Worm (Caenorhabditis elegans): ENCODE data around the gene Y57G11C.1147.

DNA sequence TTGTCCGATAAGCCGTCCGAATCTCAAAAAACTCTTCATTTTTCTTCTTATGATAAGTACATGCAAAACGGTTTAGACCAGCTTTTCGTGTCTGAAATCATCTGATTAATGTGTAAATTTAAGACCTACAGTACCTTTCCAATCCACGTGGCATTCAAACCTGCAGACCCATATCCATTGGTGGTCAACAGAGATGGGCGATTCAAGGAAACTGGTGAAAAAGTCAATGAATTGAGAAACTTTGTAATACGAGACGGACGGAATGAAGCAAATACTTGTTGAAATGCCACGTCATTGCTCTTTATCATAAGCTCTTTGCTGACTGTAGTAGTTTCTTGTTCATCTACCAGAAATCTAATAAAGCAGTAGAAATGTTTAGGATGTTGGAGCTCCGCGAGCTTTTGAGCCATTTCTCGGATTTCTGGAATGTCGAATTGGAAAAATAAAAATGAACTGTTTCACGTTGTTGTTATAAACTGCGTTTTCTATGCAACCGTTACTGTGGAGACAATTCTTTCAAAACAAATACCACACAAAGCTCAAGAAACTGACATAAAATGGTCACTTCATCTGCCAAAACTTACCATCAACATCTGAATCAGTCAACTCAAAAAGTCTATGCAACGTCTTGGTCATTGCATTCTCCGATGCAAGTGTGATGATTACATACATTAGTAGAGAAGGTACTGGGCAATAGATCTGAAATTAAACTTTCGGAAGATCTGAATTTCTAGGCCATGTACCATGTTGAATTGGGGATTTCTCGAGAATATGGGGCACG is 33.2 kb downstream of the Y57G11C.1147 start:
- TF ChIP-seq fos-1 (tag; optimal IDR thresholded peaks at IDR 0.05) (no peak), lin-39 (tag; optimal IDR thresholded peaks at IDR 0.05) (no peak), zag-1 (tag; optimal IDR thresholded peaks at IDR 0.05) (no peak), nfya-1 (tag; optimal IDR thresholded peaks at IDR 0.05; ENCODE audit: insufficient read depth) (no peak), ZK546.5 (tag; optimal IDR thresholded peaks at IDR 0.05) (no peak), elt-1 (tag; optimal IDR thresholded peaks at IDR 0.05) (no peak), egl-5 (tag; optimal IDR thresholded peaks at IDR 0.05) (no peak)
